Worm (Caenorhabditis elegans): ENCODE measurements around the gene scd-2.

ce11 chrV:6673967-6674366, 40.9 kb downstream of the scd-2 start, which contains the start of gene cest-31:
- TF ChIP-seq rbr-2 (tag; optimal IDR thresholded peaks at IDR 0.05), result no peak
- TF ChIP-seq mdl-1 (tag; optimal IDR thresholded peaks at IDR 0.05), result no peak
- no peak for TF ChIP-seq nhr-28 (tag; optimal IDR thresholded peaks at IDR 0.05)
- TF ChIP-seq snpc-4 (tag; optimal IDR thresholded peaks at IDR 0.05), result no peak
- no peak for TF ChIP-seq egl-27 (tag; optimal IDR thresholded peaks at IDR 0.05)
- no peak for TF ChIP-seq pqm-1 (tag; optimal IDR thresholded peaks at IDR 0.05)
- TF ChIP-seq hif-1 (tag; optimal IDR thresholded peaks at IDR 0.05), result no peak
- TF ChIP-seq nhr-25 (tag; optimal IDR thresholded peaks at IDR 0.05; ENCODE audit: borderline replicate concordance, insufficient read depth), result no peak
- no peak for TF ChIP-seq nhr-77 (tag; optimal IDR thresholded peaks at IDR 0.05)
- TF ChIP-seq sdz-12 (GFP tag; optimal IDR thresholded peaks at IDR 0.05), result no peak
- TF ChIP-seq aly-2 (tag; optimal IDR thresholded peaks at IDR 0.05), result no peak
- TF ChIP-seq lin-29 (GFP tag; IDR thresholded peaks at IDR 0.05), result no peak
